Fruit fly (Drosophila melanogaster): ENCODE results near the gene Axud1.

Axud1 gene

dm6 chr2L:2364200-2364754 lies 868 bp upstream of the Axud1 start (continued):
- TF ChIP-seq CG13894 (tag; optimal IDR thresholded peaks at IDR 0.05) (no peak), Rfx (GFP tag; IDR thresholded peaks at IDR 0.05) (peak; percentile 26), CG17385 (GFP tag; optimal IDR thresholded peaks at IDR 0.05) (no peak), zf30C (GFP tag; optimal IDR thresholded peaks at IDR 0.05) (no peak), Lpt (GFP tag; optimal IDR thresholded peaks at IDR 0.05) (no peak), hb (GFP tag; IDR thresholded peaks at IDR 0.05; ENCODE audit: partially characterized antibody) (peak; percentile 63; the same call in 1 of the 3 replicates), HLH4C (GFP tag; IDR thresholded peaks at IDR 0.05; ENCODE audit: partially characterized antibody) (peak; percentile 44; the same call in 2 of the 3 replicates), CG7928 (GFP tag; optimal IDR thresholded peaks at IDR 0.05) (no peak), CG5180 (GFP tag; optimal IDR thresholded peaks at IDR 0.05) (no peak), CG8388 (GFP tag; optimal IDR thresholded peaks at IDR 0.05) (no peak), Scr (GFP tag; IDR thresholded peaks at IDR 0.05; ENCODE audit: partially characterized antibody) (0 out of 2 replicates have a peak, but pooled peaks have one; percentile 26), ind (GFP tag; optimal IDR thresholded peaks at IDR 0.05) (no peak), sug (tag; optimal IDR thresholded peaks at IDR 0.05) (no peak), nom (GFP tag; optimal IDR thresholded peaks at IDR 0.05) (no peak), CG10462 (GFP tag; optimal IDR thresholded peaks at IDR 0.05) (no peak), Mes4 (GFP tag; optimal IDR thresholded peaks at IDR 0.05) (no peak), Camta (GFP tag; optimal IDR thresholded peaks at IDR 0.05) (no peak), CG14667 (GFP tag; IDR thresholded peaks at IDR 0.05) (no peak), CG9215 (GFP tag; IDR thresholded peaks at IDR 0.05) (no peak), NfI (GFP tag; optimal IDR thresholded peaks at IDR 0.05) (no peak), Aef1 (GFP tag; IDR thresholded peaks at IDR 0.05) (no peak), CG5245 (GFP tag; optimal IDR thresholded peaks at IDR 0.05) (no peak), Trl (optimal IDR thresholded peaks at IDR 0.05) (peak in 1 of 2 experiments; percentile 21), Trl (GFP tag; optimal IDR thresholded peaks at IDR 0.05) (peak; percentile 20), Xrp1 (GFP tag; IDR thresholded peaks at IDR 0.05) (no peak), CG30403 (GFP tag; optimal IDR thresholded peaks at IDR 0.05) (no peak), caup (GFP tag; optimal IDR thresholded peaks at IDR 0.05; ENCODE audit: severe bottlenecking) (no peak), CG14710 (tag; optimal IDR thresholded peaks at IDR 0.05) (no peak), GATAe (GFP tag; conservative IDR thresholded peaks at IDR 0.05) (0 out of 2 replicates have a peak, but pooled peaks have one; percentile 15), B-H2 (GFP tag; optimal IDR thresholded peaks at IDR 0.05) (no peak), Dbx (GFP tag; IDR thresholded peaks at IDR 0.05) (no peak), ab (GFP tag; optimal IDR thresholded peaks at IDR 0.05) (no peak), CG14050 (GFP tag; IDR thresholded peaks at IDR 0.05) (no peak), CG15601 (tag; optimal IDR thresholded peaks at IDR 0.05) (no peak), lab (GFP tag; optimal IDR thresholded peaks at IDR 0.05) (peak; percentile 35), nerfin-1 (tag; optimal IDR thresholded peaks at IDR 0.05) (no peak), sima (GFP tag; optimal IDR thresholded peaks at IDR 0.05) (no peak), CG14014 (GFP tag; IDR thresholded peaks at IDR 0.05) (0 out of 2 replicates have a peak, but pooled peaks have one; percentile 13), ap (GFP tag; IDR thresholded peaks at IDR 0.05) (no peak), cg (GFP tag; optimal IDR thresholded peaks at IDR 0.05) (peak; percentile 51), pan (optimal IDR thresholded peaks at IDR 0.05) (no peak), pan (GFP tag; optimal IDR thresholded peaks at IDR 0.05 in 1 of 2, IDR thresholded peaks at IDR 0.05 in 1 of 2) (no peak), jumu (GFP tag; optimal IDR thresholded peaks at IDR 0.05) (no peak), Hey (tag; optimal IDR thresholded peaks at IDR 0.05) (no peak), CG2129 (GFP tag; IDR thresholded peaks at IDR 0.05; ENCODE audit: partially characterized antibody) (no peak), CG2199 (GFP tag; IDR thresholded peaks at IDR 0.05) (no peak), CG6813 (GFP tag; optimal IDR thresholded peaks at IDR 0.05) (no peak), Nf-YC (tag; optimal IDR thresholded peaks at IDR 0.05) (peak; percentile 14), CG7271 (tag; optimal IDR thresholded peaks at IDR 0.05) (no peak), crol (GFP tag; IDR thresholded peaks at IDR 0.05) (no peak), pnt (GFP tag; optimal IDR thresholded peaks at IDR 0.05) (no peak)

Measured in whole organism, embryonic.